Fruit fly (Drosophila melanogaster) whole organism, embryonic: Measurements from ENCODE around the gene Rad17.

ENCODE experiments used
- ATbp ChIP-seq: fragments of 200-800 bp; sonication (Bioruptor generic); optimal IDR thresholded peaks from 2 replicates; lab custom pipeline; 2017; ENCODE audit warnings: missing biosample characterization, mild to moderate bottlenecking, missing genetic modification characterization, missing genetic modification reagents
- Abd-B ChIP-seq: fragments of 200-800 bp; sonication (Bioruptor generic); optimal IDR thresholded peaks from 2 replicates; lab custom pipeline; 2018; ENCODE audit warnings: missing biosample characterization, mild to moderate bottlenecking, missing genetic modification characterization, moderate library complexity
- Adf1 ChIP-seq: fragments of 200-800 bp; sonication (Bioruptor generic); IDR thresholded peaks from 2 replicates; pipeline ENCODE4 v1.3.6; 2022; ENCODE audit warnings: missing biosample characterization, missing genetic modification characterization
- Atf6 ChIP-seq: fragments of 200-800 bp; sonication (Bioruptor generic); IDR thresholded peaks from 2 replicates; pipeline ENCODE4 v1.3.6; 2022; ENCODE audit warnings: missing biosample characterization, missing genetic modification characterization
- B-H1 ChIP-seq: fragments of 200-800 bp; sonication (Bioruptor generic); IDR thresholded peaks from 3 replicates; pipeline ENCODE4 v1.3.6; 2022; ENCODE audit warnings: missing biosample characterization, missing genetic modification characterization
- Bgb ChIP-seq: fragments of 200-800 bp; sonication (Bioruptor generic); IDR thresholded peaks from 2 replicates; pipeline ENCODE4 v1.3.6; 2022; ENCODE audit warnings: missing biosample characterization, missing genetic modification characterization; ENCODE audit not compliant: partially characterized antibody
- C15 ChIP-seq: fragments of 200-800 bp; sonication (Bioruptor generic); IDR thresholded peaks from 3 replicates; pipeline ENCODE4 v1.3.6; 2022; ENCODE audit warnings: missing biosample characterization, missing genetic modification characterization
- CG11085 ChIP-seq: fragments of 200-800 bp; sonication (Bioruptor generic); IDR thresholded peaks from 2 replicates; pipeline ENCODE4 v1.3.6; 2022; ENCODE audit warnings: missing biosample characterization, missing genetic modification characterization
- CG13624 ChIP-seq: fragments of 200-800 bp; sonication (Bioruptor generic); optimal IDR thresholded peaks from 2 replicates; lab custom pipeline; 2016; ENCODE audit warnings: missing biosample characterization, missing genetic modification characterization
- CG13894 ChIP-seq: fragments of 200-800 bp; sonication (Bioruptor generic); optimal IDR thresholded peaks from 3 replicates; lab custom pipeline; 2018; ENCODE audit warnings: missing biosample characterization, mild to moderate bottlenecking, missing genetic modification characterization, moderate library complexity
- CG15073 ChIP-seq: fragments of 200-800 bp; sonication (Bioruptor generic); optimal IDR thresholded peaks from 2 replicates; lab custom pipeline; 2016; ENCODE audit warnings: missing biosample characterization, missing genetic modification characterization
- CG1603 ChIP-seq: fragments of 200-800 bp; sonication (Bioruptor generic); optimal IDR thresholded peaks from 2 replicates; lab custom pipeline; 2019; ENCODE audit warnings: missing biosample characterization, mild to moderate bottlenecking, missing genetic modification characterization, moderate library complexity
- CG16779 ChIP-seq: fragments of 200-800 bp; sonication (Bioruptor generic); IDR thresholded peaks from 2 replicates; pipeline ENCODE4 v1.3.6; 2022; ENCODE audit warnings: missing biosample characterization, missing genetic modification characterization
- CG17328 ChIP-seq: fragments of 200-800 bp; sonication (Bioruptor generic); IDR thresholded peaks from 2 replicates; pipeline ENCODE4 v1.3.6; 2022; ENCODE audit warnings: missing biosample characterization, missing genetic modification characterization
- CG2712 ChIP-seq: fragments of 200-800 bp; optimal IDR thresholded peaks from 3 replicates; lab custom pipeline; 2019; ENCODE audit warnings: missing biosample characterization, mild to moderate bottlenecking, missing genetic modification characterization, moderate library complexity
- CG31224 ChIP-seq: fragments of 200-800 bp; sonication (Bioruptor generic); IDR thresholded peaks from 2 replicates; pipeline ENCODE4 v1.3.6; 2022; ENCODE audit warnings: missing biosample characterization, missing genetic modification characterization
- CG31441 ChIP-seq: fragments of 200-800 bp; sonication (Bioruptor generic); IDR thresholded peaks from 2 replicates; pipeline ENCODE4 v1.3.6; 2022; ENCODE audit warnings: missing biosample characterization, missing genetic modification characterization
- CG34224 ChIP-seq: fragments of 200-800 bp; sonication (Bioruptor generic); IDR thresholded peaks from 3 replicates; pipeline ENCODE4 v1.3.6; 2022; ENCODE audit warnings: missing biosample characterization, missing genetic modification characterization; ENCODE audit not compliant: partially characterized antibody
- CG4424 ChIP-seq: fragments of 200-800 bp; sonication (Bioruptor generic); optimal IDR thresholded peaks from 3 replicates; lab custom pipeline; 2016; ENCODE audit warnings: missing biosample characterization, missing genetic modification characterization
- CG4730 ChIP-seq: fragments of 200-800 bp; sonication (Bioruptor generic); IDR thresholded peaks from 2 replicates; pipeline ENCODE4 v1.3.6; 2022; ENCODE audit warnings: missing biosample characterization, missing genetic modification characterization
- CG4854 ChIP-seq: fragments of 200-800 bp; sonication (Bioruptor generic); optimal IDR thresholded peaks from 2 replicates; lab custom pipeline; 2016; ENCODE audit warnings: missing biosample characterization, missing genetic modification characterization, inconsistent platforms
- CG7357 ChIP-seq: fragments of 200-800 bp; sonication (Bioruptor generic); IDR thresholded peaks from 3 replicates; pipeline ENCODE4 v1.3.6; 2022; ENCODE audit warnings: missing biosample characterization, missing genetic modification characterization
- CG7987 ChIP-seq: fragments of 200-800 bp; sonication (Bioruptor generic); optimal IDR thresholded peaks from 2 replicates; lab custom pipeline; 2018; ENCODE audit warnings: missing biosample characterization, mild to moderate bottlenecking, missing genetic modification characterization, moderate library complexity
- CG9876 ChIP-seq: fragments of 200-800 bp; sonication (Bioruptor generic); optimal IDR thresholded peaks from 2 replicates; lab custom pipeline; 2016; ENCODE audit warnings: missing biosample characterization, missing genetic modification characterization
- CTCF ChIP-seq: fragments of 200-800 bp; sonication (Bioruptor generic); optimal IDR thresholded peaks from 2 replicates; lab custom pipeline; 2017; ENCODE audit warnings: missing biosample characterization, mild to moderate bottlenecking, missing genetic modification characterization, moderate library complexity
- CrebB ChIP-seq: fragments of 200-800 bp; sonication (Bioruptor generic); optimal IDR thresholded peaks from 3 replicates; lab custom pipeline; 2018; ENCODE audit warnings: missing biosample characterization, mild to moderate bottlenecking, missing genetic modification characterization
- H2.0 ChIP-seq: fragments of 200-800 bp; sonication (Bioruptor generic); IDR thresholded peaks from 2 replicates; pipeline ENCODE4 v1.3.6; 2022; ENCODE audit warnings: missing biosample characterization, missing genetic modification characterization
- Hmx ChIP-seq: fragments of 200-800 bp; sonication (Bioruptor generic); optimal IDR thresholded peaks from 2 replicates; lab custom pipeline; 2016; ENCODE audit warnings: missing biosample characterization, missing genetic modification characterization
- Jarid2 ChIP-seq: fragments of 200-800 bp; sonication (Bioruptor generic); optimal IDR thresholded peaks from 3 replicates; lab custom pipeline; 2017; ENCODE audit warnings: mild to moderate bottlenecking, missing biosample characterization, missing genetic modification reagents, missing genetic modification characterization
- MTF-1 ChIP-seq: fragments of 200-800 bp; sonication (Bioruptor generic); optimal IDR thresholded peaks from 2 replicates; lab custom pipeline; 2018; ENCODE audit warnings: missing biosample characterization, mild to moderate bottlenecking, missing genetic modification characterization, borderline replicate concordance
- Mrtf ChIP-seq: fragments of 200-800 bp; sonication (Bioruptor generic); IDR thresholded peaks from 3 replicates; pipeline ENCODE4 v1.3.6; 2022; ENCODE audit warnings: missing biosample characterization, missing genetic modification characterization
- Opbp ChIP-seq: fragments of 200-800 bp; sonication (Bioruptor generic); IDR thresholded peaks from 3 replicates; pipeline ENCODE4 v1.3.6; 2022; ENCODE audit warnings: missing biosample characterization, missing genetic modification characterization; ENCODE audit not compliant: partially characterized antibody
- Sry-β ChIP-seq: fragments of 200-800 bp; sonication (Bioruptor generic); optimal IDR thresholded peaks from 2 replicates; lab custom pipeline; 2018; ENCODE audit warnings: missing biosample characterization, mild to moderate bottlenecking, missing genetic modification characterization, moderate library complexity
- cas ChIP-seq: fragments of 200-800 bp; sonication (Bioruptor generic); IDR thresholded peaks from 2 replicates; pipeline ENCODE4 v1.3.6; 2022; ENCODE audit warnings: missing biosample characterization, missing genetic modification characterization
- dysf ChIP-seq: fragments of 200-800 bp; sonication (Bioruptor generic); IDR thresholded peaks from 3 replicates; pipeline ENCODE4 v1.3.6; 2022; ENCODE audit warnings: missing biosample characterization, missing genetic modification characterization
- fd102C ChIP-seq: fragments of 200-800 bp; sonication (Bioruptor generic); optimal IDR thresholded peaks from 2 replicates; lab custom pipeline; 2018; ENCODE audit warnings: missing biosample characterization, mild to moderate bottlenecking, missing genetic modification characterization, moderate library complexity
- gem ChIP-seq: fragments of 200-800 bp; sonication (Bioruptor generic); optimal IDR thresholded peaks from 2 replicates; lab custom pipeline; 2019; ENCODE audit warnings: missing biosample characterization, mild to moderate bottlenecking, missing genetic modification characterization, moderate library complexity
- ken ChIP-seq: fragments of 200-800 bp; sonication (Bioruptor generic); IDR thresholded peaks from 3 replicates; pipeline ENCODE4 v1.3.6; 2022; ENCODE audit warnings: missing biosample characterization, missing genetic modification characterization
- maf-S ChIP-seq: fragments of 200-800 bp; sonication (Bioruptor generic); optimal IDR thresholded peaks from 2 replicates; lab custom pipeline; 2016; ENCODE audit warnings: missing biosample characterization, missing genetic modification characterization
- pan ChIP-seq, 4 experiments: fragments of >200 bp in 3 of 4; fragments of 200-800 bp in 1 of 4; sonication (Bioruptor generic) in 1 of 4; optimal IDR thresholded peaks in 3 of 4; IDR thresholded peaks in 1 of 4; 2 replicates each; pipeline versions ENCODE4 v1.3.6 to Lab custom; 2017 to 2022; ENCODE audit warnings: missing biosample characterization in 2 of 4, missing genetic modification characterization in 2 of 4, mixed read lengths in 1 of 4
- sd ChIP-seq: fragments of 200-800 bp; sonication (Bioruptor generic); optimal IDR thresholded peaks from 3 replicates; lab custom pipeline; 2018; ENCODE audit warnings: missing biosample characterization, mild to moderate bottlenecking, missing genetic modification characterization, moderate library complexity
- slbo ChIP-seq: fragments of 200-800 bp; sonication (Bioruptor generic); IDR thresholded peaks from 2 replicates; pipeline ENCODE4 v1.3.6; 2022; ENCODE audit warnings: missing biosample characterization, missing genetic modification characterization
- tx ChIP-seq: fragments of 200-800 bp; sonication (Bioruptor generic); optimal IDR thresholded peaks from 2 replicates; lab custom pipeline; 2016; ENCODE audit warnings: missing biosample characterization, missing genetic modification characterization
- zen ChIP-seq: fragments of 200-800 bp; sonication (Bioruptor generic); optimal IDR thresholded peaks from 3 replicates; lab custom pipeline; 2018; ENCODE audit warnings: missing biosample characterization, mild to moderate bottlenecking, missing genetic modification characterization, moderate library complexity
- zen2 ChIP-seq: fragments of 200-800 bp; sonication (Bioruptor generic); IDR thresholded peaks from 3 replicates; pipeline ENCODE4 v1.3.6; 2022; ENCODE audit warnings: missing biosample characterization, missing genetic modification characterization; ENCODE audit not compliant: partially characterized antibody

Rad17 gene

DNA sequence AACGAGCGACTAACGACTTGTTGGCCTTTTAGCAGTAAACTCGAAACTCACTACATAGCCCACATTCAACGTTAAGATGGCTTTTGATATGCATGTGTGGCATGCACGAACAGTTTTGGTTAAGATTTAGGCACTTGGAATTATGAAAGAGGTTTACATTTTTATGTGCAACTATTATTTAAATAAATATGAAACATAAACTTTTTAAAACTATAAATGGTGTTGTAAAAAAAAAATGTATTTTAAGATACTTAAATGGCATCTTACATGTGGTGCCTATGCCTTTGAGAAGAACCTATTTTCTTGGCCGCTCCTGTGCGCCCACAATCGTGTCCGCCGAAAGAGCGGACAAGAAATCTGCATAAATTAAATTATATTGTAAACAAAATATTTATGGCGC lies 43.4 kb upstream of the Rad17 start (continued):
- no peak for TF ChIP-seq fd102C
- no peak for TF ChIP-seq zen (tag; lab: Kevin White, UChicago)
- TF ChIP-seq CrebB (tag; lab: Kevin White, UChicago): no peak
- no peak; the same call in 1 of the 2 replicates for TF ChIP-seq Atf6 (GFP tag; lab: Robert Waterston, UW)
- TF ChIP-seq cas (GFP tag; lab: Robert Waterston, UW): no peak
- TF ChIP-seq CG4730 (GFP tag; lab: Robert Waterston, UW): 0 out of 2 replicates have a peak, but pooled peaks have one; percentile 6
- no peak for TF ChIP-seq CG4424 (GFP tag; lab: Kevin White, UChicago)
- TF ChIP-seq CTCF (GFP tag; lab: Kevin White, UChicago): no peak
- no peak for TF ChIP-seq Abd-B (GFP tag; lab: Kevin White, UChicago)
- no peak for TF ChIP-seq CG13624 (GFP tag; lab: Kevin White, UChicago)
- TF ChIP-seq C15 (GFP tag; lab: Robert Waterston, UW): no peak
- TF ChIP-seq CG7357 (GFP tag; lab: Robert Waterston, UW): no peak
- no peak for TF ChIP-seq pan (optimal IDR thresholded peaks at IDR 0.05; lab: Kevin White, UChicago)
- peak in 1 of 2 experiments; percentile 67 for TF ChIP-seq pan (GFP tag; optimal IDR thresholded peaks at IDR 0.05 in 1 of 2, IDR thresholded peaks at IDR 0.05 in 1 of 2)
- TF ChIP-seq tx (GFP tag; lab: Kevin White, UChicago): no peak
- TF ChIP-seq dysf (GFP tag; lab: Robert Waterston, UW): peak; percentile 6; the same call in 1 of the 3 replicates
- TF ChIP-seq slbo: no peak; the same call in 1 of the 2 replicates
- TF ChIP-seq maf-S (GFP tag; lab: Kevin White, UChicago): no peak
- TF ChIP-seq CG31441 (GFP tag; lab: Robert Waterston, UW): peak; percentile 26; the same call in 1 of the 2 replicates
- TF ChIP-seq zen2 (GFP tag; lab: Robert Waterston, UW): no peak
- TF ChIP-seq CG17328 (GFP tag; lab: Robert Waterston, UW): peak; percentile 29; the same call in 1 of the 2 replicates
- no peak for TF ChIP-seq MTF-1 (GFP tag; lab: Kevin White, UChicago)
- no peak; the same call in 2 of the 3 replicates for TF ChIP-seq ken
- no peak for TF ChIP-seq CG11085 (GFP tag; lab: Robert Waterston, UW)
- no peak for TF ChIP-seq sd (tag; lab: Kevin White, UChicago)
- no peak for TF ChIP-seq CG9876 (GFP tag; lab: Kevin White, UChicago)
- peak; percentile 55 for TF ChIP-seq gem (tag; lab: Kevin White, UChicago)
- TF ChIP-seq Bgb: no peak
- TF ChIP-seq Hmx: no peak
- TF ChIP-seq CG34224 (GFP tag; lab: Robert Waterston, UW): no peak
- TF ChIP-seq Opbp (GFP tag; lab: Robert Waterston, UW): no peak
- TF ChIP-seq CG13894 (tag; lab: Kevin White, UChicago): no peak
- TF ChIP-seq CG7987: no peak
- no peak for TF ChIP-seq CG16779 (GFP tag; lab: Robert Waterston, UW)
- peak; percentile 35; the same call in 1 of the 2 replicates for TF ChIP-seq H2.0 (GFP tag; lab: Robert Waterston, UW)
- 0 out of 2 replicates have a peak, but pooled peaks have one; percentile 7 for TF ChIP-seq Adf1
- TF ChIP-seq Sry-β: no peak
- no peak for TF ChIP-seq Mrtf (GFP tag; lab: Robert Waterston, UW)
- TF ChIP-seq CG15073: no peak
- TF ChIP-seq CG4854 (GFP tag; lab: Kevin White, UChicago): no peak
- peak; percentile 10; the same call in 1 of the 3 replicates for TF ChIP-seq B-H1 (GFP tag; lab: Robert Waterston, UW)
- no peak for TF ChIP-seq CG2712 (tag; lab: Kevin White, UChicago)
- no peak for TF ChIP-seq CG1603 (tag; lab: Kevin White, UChicago)
- TF ChIP-seq Jarid2: no peak
- TF ChIP-seq ATbp: no peak
- no peak for TF ChIP-seq CG31224 (GFP tag; lab: Robert Waterston, UW)
- TF ChIP-seq, all 482 proteins: peak for 47
